Worm (Caenorhabditis elegans): Measurements from ENCODE around the gene C39E9.7.

The C39E9.7 gene

ce11 chrIV:13071445-13071844, 5.1 kb downstream of the C39E9.7 start, which contains the start of gene scl-8:
scl-8 (plus strand) TSS chrIV:13071745.
- TF ChIP-seq nhr-25 (tag; optimal IDR thresholded peaks at IDR 0.05): no peak
- no peak for TF ChIP-seq nhr-21 (tag; optimal IDR thresholded peaks at IDR 0.05)
- TF ChIP-seq ztf-1 (GFP tag; conservative IDR thresholded peaks at IDR 0.05): no peak
- no peak for TF ChIP-seq lin-39 (tag; optimal IDR thresholded peaks at IDR 0.05)
- no peak for TF ChIP-seq snpc-4 (tag; optimal IDR thresholded peaks at IDR 0.05)

- TF ChIP-seq nhr-21 (tag; optimal IDR thresholded peaks at IDR 0.05): no peak
- TF ChIP-seq C34F6.9 (tag; optimal IDR thresholded peaks at IDR 0.05): no peak
- no peak for TF ChIP-seq nhr-25 (tag; optimal IDR thresholded peaks at IDR 0.05)
- no peak for TF ChIP-seq nhr-23 (tag; optimal IDR thresholded peaks at IDR 0.05)
- TF ChIP-seq Y55F3AM.14 (GFP tag; optimal IDR thresholded peaks at IDR 0.05): no peak
- TF ChIP-seq ceh-16 (tag; optimal IDR thresholded peaks at IDR 0.05): no peak
Observed at ce11 chrIV:13070142-13070541, 6.4 kb downstream of the C39E9.7 start, which contains the start of gene scl-7. scl-7 (plus strand) TSS chrIV:13070442.

ce11 chrIV:13068451-13068850, 8.1 kb downstream of the C39E9.7 start, which contains the start of gene scl-6:
scl-6 (plus strand) TSS chrIV:13068751.
- TF ChIP-seq snpc-4 (tag; optimal IDR thresholded peaks at IDR 0.05): no peak
- no peak for TF ChIP-seq unc-55 (GFP tag; optimal IDR thresholded peaks at IDR 0.05)
- TF ChIP-seq nhr-129 (tag; optimal IDR thresholded peaks at IDR 0.05): no peak
- TF ChIP-seq skn-1 (tag; optimal IDR thresholded peaks at IDR 0.05): no peak
- no peak for TF ChIP-seq mab-5 (tag; optimal IDR thresholded peaks at IDR 0.05)
- TF ChIP-seq nhr-12 (tag; optimal IDR thresholded peaks at IDR 0.05): no peak
- no peak for TF ChIP-seq alr-1 (tag; optimal IDR thresholded peaks at IDR 0.05)
- TF ChIP-seq fos-1 (tag; optimal IDR thresholded peaks at IDR 0.05): no peak
- no peak for TF ChIP-seq ztf-1 (GFP tag; conservative IDR thresholded peaks at IDR 0.05)
- no peak for TF ChIP-seq lsy-2 (tag; optimal IDR thresholded peaks at IDR 0.05)
- TF ChIP-seq nhr-23 (tag; optimal IDR thresholded peaks at IDR 0.05): no peak
- TF ChIP-seq nhr-10 (tag; optimal IDR thresholded peaks at IDR 0.05): no peak
- no peak for TF ChIP-seq unc-39 (tag; optimal IDR thresholded peaks at IDR 0.05)
- TF ChIP-seq elt-3 (tag; optimal IDR thresholded peaks at IDR 0.05): no peak
- no peak for TF ChIP-seq crh-2 (tag; optimal IDR thresholded peaks at IDR 0.05)
- TF ChIP-seq ama-1 (optimal IDR thresholded peaks at IDR 0.05): no peak
- TF ChIP-seq ceh-16 (tag; optimal IDR thresholded peaks at IDR 0.05): no peak
- TF ChIP-seq F13H6.1 (tag; optimal IDR thresholded peaks at IDR 0.05): no peak
- TF ChIP-seq nhr-6 (tag; optimal IDR thresholded peaks at IDR 0.05): no peak
- TF ChIP-seq nhr-11 (tag; optimal IDR thresholded peaks at IDR 0.05): no peak

ce11 chrIV:13067200-13067599, 9.3 kb downstream of the C39E9.7 start, which contains the start of gene col-131:
col-131 (minus strand) TSS chrIV:13067300.
- TF ChIP-seq blmp-1 (tag; optimal IDR thresholded peaks at IDR 0.05; ENCODE audit: insufficient read depth) (no peak), lin-11 (tag; optimal IDR thresholded peaks at IDR 0.05) (no peak), ztf-1 (GFP tag; conservative IDR thresholded peaks at IDR 0.05) (no peak), lin-39 (tag; optimal IDR thresholded peaks at IDR 0.05) (no peak), elt-3 (tag; optimal IDR thresholded peaks at IDR 0.05) (no peak), nhr-11 (tag; optimal IDR thresholded peaks at IDR 0.05) (no peak), Y55F3AM.14 (GFP tag; optimal IDR thresholded peaks at IDR 0.05) (no peak), gmeb-1 (tag; optimal IDR thresholded peaks at IDR 0.05) (no peak), mab-5 (tag; optimal IDR thresholded peaks at IDR 0.05) (no peak), sem-4 (tag; optimal IDR thresholded peaks at IDR 0.05) (no peak), dmd-4 (tag; optimal IDR thresholded peaks at IDR 0.05) (no peak)

- TF ChIP-seq unc-62 (GFP tag; optimal IDR thresholded peaks at IDR 0.05) (no peak), nhr-23 (tag; optimal IDR thresholded peaks at IDR 0.05) (no peak), ceh-82 (tag; optimal IDR thresholded peaks at IDR 0.05) (no peak), nhr-6 (tag; optimal IDR thresholded peaks at IDR 0.05) (no peak), unc-55 (GFP tag; optimal IDR thresholded peaks at IDR 0.05) (no peak), nhr-10 (tag; optimal IDR thresholded peaks at IDR 0.05) (no peak), lin-11 (tag; optimal IDR thresholded peaks at IDR 0.05) (no peak), gmeb-1 (tag; optimal IDR thresholded peaks at IDR 0.05) (no peak), nhr-129 (tag; optimal IDR thresholded peaks at IDR 0.05) (no peak), lin-13 (GFP tag; optimal IDR thresholded peaks at IDR 0.05) (no peak), zag-1 (tag; optimal IDR thresholded peaks at IDR 0.05) (no peak), ztf-11 (tag; optimal IDR thresholded peaks at IDR 0.05) (no peak), nhr-237 (tag; optimal IDR thresholded peaks at IDR 0.05) (no peak), ZK546.5 (tag; optimal IDR thresholded peaks at IDR 0.05) (no peak), fos-1 (tag; optimal IDR thresholded peaks at IDR 0.05) (no peak), nhr-21 (tag; optimal IDR thresholded peaks at IDR 0.05) (no peak), C34F6.9 (tag; optimal IDR thresholded peaks at IDR 0.05) (no peak)
Observed at ce11 chrIV:13066044-13066443, 10.5 kb downstream of the C39E9.7 start.
